Fruit fly (Drosophila melanogaster) whole organism, pupa: ENCODE data around the gene Phf7.

ENCODE experiments used
- CG15710 ChIP-seq: fragments of 200-800 bp; sonication (Bioruptor generic); optimal IDR thresholded peaks from 2 replicates; lab custom pipeline; 2018; ENCODE audit warnings: missing biosample characterization, mild to moderate bottlenecking, missing genetic modification characterization, moderate library complexity
- CG4496 ChIP-seq: fragments of 200-800 bp; sonication (Bioruptor generic); IDR thresholded peaks from 3 replicates; pipeline ENCODE4 v1.3.6; 2022; ENCODE audit warnings: missing biosample characterization, missing genetic modification characterization
- CG8159 ChIP-seq: fragments of 200-800 bp; sonication (Bioruptor generic); optimal IDR thresholded peaks from 3 replicates; lab custom pipeline; 2018; ENCODE audit warnings: missing biosample characterization, mild to moderate bottlenecking, missing genetic modification characterization, moderate library complexity

DNA sequence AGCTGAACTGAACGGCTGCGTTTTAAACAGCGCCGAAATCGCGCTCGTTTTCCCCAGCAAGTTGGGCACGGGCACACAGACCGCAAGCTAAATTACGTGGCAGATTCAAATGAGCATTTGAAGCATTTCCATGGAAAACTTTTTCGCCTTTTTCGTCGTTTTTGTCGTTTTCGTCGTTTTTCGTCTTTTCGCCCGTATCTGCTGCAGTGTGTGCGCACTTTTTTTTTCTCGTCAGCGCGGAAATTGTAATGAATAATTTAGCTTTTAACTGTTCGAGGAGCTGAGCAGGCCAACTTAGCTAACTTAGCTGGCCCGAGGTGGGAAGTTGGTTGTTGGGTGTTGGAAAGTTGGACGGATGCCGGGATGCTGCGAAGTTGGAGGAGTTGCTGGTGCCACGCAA lies 36.1 kb downstream of the Phf7 start:
- no peak for TF ChIP-seq CG8159 (tag; lab: Kevin White, UChicago)
- TF ChIP-seq CG4496 (GFP tag; lab: Robert Waterston, UW) = peak; percentile 58; the same call in 2 of the 3 replicates
- TF ChIP-seq CG15710 = no peak
